Worm (Caenorhabditis elegans) whole organism, L4/young adult: ENCODE results near the gene set-25.

Experiments used
- dao-5 ChIP-seq: sonication (generic microtip); optimal IDR thresholded peaks from 2 replicates; lab custom pipeline; 2016; ENCODE audit warnings: missing genotype, missing genetic modification characterization, moderate library complexity, missing compliant biosample characterization
- him-1 ChIP-seq: sonication (generic microtip); optimal IDR thresholded peaks from 2 replicates; lab custom pipeline; 2016; ENCODE audit warnings: missing genotype, missing genetic modification reagents, missing genetic modification characterization, missing compliant biosample characterization

- TF ChIP-seq him-1 (no peak), dao-5 (tag; lab: Kevin White, UChicago) (no peak)
Measured at ce11 chrIII:13333754-13334153, 40.9 kb upstream of the set-25 start, which contains the start of gene sdz-20.
